Worm (Caenorhabditis elegans): Measurements from ENCODE around the gene pcm-1.

Gene pcm-1

ce11 chrV:5917707-5918106 is 46.0 kb downstream of the pcm-1 start, which contains the start of gene lrpr-1 (continued):
- TF ChIP-seq ztf-6 (GFP tag; IDR thresholded peaks at IDR 0.05): no peak
- TF ChIP-seq mel-28 (tag; optimal IDR thresholded peaks at IDR 0.05; ENCODE audit: borderline replicate concordance): peak; percentile 51
- TF ChIP-seq snpc-3.4 (tag; optimal IDR thresholded peaks at IDR 0.05): peak; percentile 42
- TF ChIP-seq rcor-1 (GFP tag; IDR thresholded peaks at IDR 0.05): peak; percentile 67
- peak; percentile 95 for TF ChIP-seq unc-130 (GFP tag; optimal IDR thresholded peaks at IDR 0.05)
- peak; percentile 65 to 95 (median 67) for TF ChIP-seq lin-35 (GFP tag; optimal IDR thresholded peaks at IDR 0.05)
- peak; percentile 73 for TF ChIP-seq ccch-3 (GFP tag; optimal IDR thresholded peaks at IDR 0.05)
- TF ChIP-seq Y67H2A.10 (GFP tag; conservative IDR thresholded peaks at IDR 0.05): peak; percentile 52; the same call in 1 of the 2 replicates
- peak; percentile 53 for TF ChIP-seq lsl-1 (GFP tag; optimal IDR thresholded peaks at IDR 0.05)
- no peak for TF ChIP-seq tbp1 (GFP tag; optimal IDR thresholded peaks at IDR 0.05)
- TF ChIP-seq C06A6.2 (GFP tag; conservative IDR thresholded peaks at IDR 0.05): 0 out of 2 replicates have a peak, but pooled peaks have one; percentile 42
- TF ChIP-seq ekl-4 (GFP tag; IDR thresholded peaks at IDR 0.05): peak; percentile 73
- TF ChIP-seq K12H6.12 (tag; optimal IDR thresholded peaks at IDR 0.05): peak; percentile 80
- TF ChIP-seq Y95B8A.8 (GFP tag; IDR thresholded peaks at IDR 0.05): no peak
- peak; percentile 88 for TF ChIP-seq bed-2 (GFP tag; IDR thresholded peaks at IDR 0.05)
- TF ChIP-seq T26A5.8 (tag; optimal IDR thresholded peaks at IDR 0.05): no peak
- peak; percentile 67 for TF ChIP-seq ceh-100 (GFP tag; IDR thresholded peaks at IDR 0.05)
- peak; percentile 28 for TF ChIP-seq ztf-18 (tag; optimal IDR thresholded peaks at IDR 0.05)
- TF ChIP-seq snpc-1.1 (tag; optimal IDR thresholded peaks at IDR 0.05; ENCODE audit: insufficient read depth): no peak
- peak; percentile 79 for TF ChIP-seq efl-1 (GFP tag; optimal IDR thresholded peaks at IDR 0.05)
- peak; percentile 85 for TF ChIP-seq madf-6 (GFP tag; IDR thresholded peaks at IDR 0.05)
- peak; percentile 71 for TF ChIP-seq attf-3 (GFP tag; conservative IDR thresholded peaks at IDR 0.05)
- TF ChIP-seq aptf-3 (GFP tag; IDR thresholded peaks at IDR 0.05): no peak
- TF ChIP-seq rec-8 (tag; optimal IDR thresholded peaks at IDR 0.05): peak; percentile 48 to 90
- peak; percentile 48 for TF ChIP-seq F22D6.2 (tag; optimal IDR thresholded peaks at IDR 0.05)
- TF ChIP-seq snpc-4 (GFP tag; optimal IDR thresholded peaks at IDR 0.05): no peak
- peak in 1 of 4 experiments; percentile 18 for TF ChIP-seq snpc-4 (tag; optimal IDR thresholded peaks at IDR 0.05)
- no peak for TF ChIP-seq ama-1 (optimal IDR thresholded peaks at IDR 0.05)
- TF ChIP-seq ama-1 (GFP tag; optimal IDR thresholded peaks at IDR 0.05): no peak
- 0 out of 2 replicates have a peak, but pooled peaks have one; percentile 44 for TF ChIP-seq pbrm-1 (GFP tag; IDR thresholded peaks at IDR 0.05)
- TF ChIP-seq K11D2.4 (GFP tag; IDR thresholded peaks at IDR 0.05): peak; percentile 78
- TF ChIP-seq let-526 (GFP tag; IDR thresholded peaks at IDR 0.05): 0 out of 2 replicates have a peak, but pooled peaks have one; percentile 56
- peak; percentile 87 for TF ChIP-seq zim-3 (tag; optimal IDR thresholded peaks at IDR 0.05)
- no peak for TF ChIP-seq nhr-120 (GFP tag; IDR thresholded peaks at IDR 0.05)

ce11 chrV:5916862-5917261 is 46.8 kb downstream of the pcm-1 start:
- TF ChIP-seq cebp-2 (GFP tag; IDR thresholded peaks at IDR 0.05): no peak
- TF ChIP-seq ztf-3 (GFP tag; optimal IDR thresholded peaks at IDR 0.05): no peak
- no peak for TF ChIP-seq bed-1 (GFP tag; IDR thresholded peaks at IDR 0.05)
- no peak for TF ChIP-seq attf-3 (GFP tag; conservative IDR thresholded peaks at IDR 0.05)
- no peak for TF ChIP-seq F22D6.2 (tag; optimal IDR thresholded peaks at IDR 0.05)
- no peak for TF ChIP-seq ceh-79 (tag; optimal IDR thresholded peaks at IDR 0.05)
- TF ChIP-seq rec-8 (tag; optimal IDR thresholded peaks at IDR 0.05): no peak

All from whole organism, young adult.